Fruit fly (Drosophila melanogaster): ENCODE measurements around the gene Sr-CIV.

Gene Sr-CIV

dm6 chr2L:3569892-3570291 lies 46.0 kb upstream of the Sr-CIV start (continued):
- TF ChIP-seq MESR4 (GFP tag; optimal IDR thresholded peaks at IDR 0.05) (no peak), CrebB (tag; optimal IDR thresholded peaks at IDR 0.05) (no peak), CG8924 (tag; optimal IDR thresholded peaks at IDR 0.05) (peak; percentile 44), dimm (GFP tag; IDR thresholded peaks at IDR 0.05) (no peak), CG17912 (GFP tag; optimal IDR thresholded peaks at IDR 0.05) (no peak), NK7.1 (GFP tag; optimal IDR thresholded peaks at IDR 0.05) (no peak), CG9817 (tag; optimal IDR thresholded peaks at IDR 0.05) (peak; percentile 6), CG8089 (GFP tag; optimal IDR thresholded peaks at IDR 0.05) (no peak), rib (GFP tag; IDR thresholded peaks at IDR 0.05) (no peak), CG16863 (GFP tag; optimal IDR thresholded peaks at IDR 0.05) (no peak), disco-r (GFP tag; optimal IDR thresholded peaks at IDR 0.05) (no peak), nau (GFP tag; optimal IDR thresholded peaks at IDR 0.05) (no peak), crp (GFP tag; optimal IDR thresholded peaks at IDR 0.05) (no peak), slou (GFP tag; optimal IDR thresholded peaks at IDR 0.05) (no peak), unpg (GFP tag; optimal IDR thresholded peaks at IDR 0.05) (peak; percentile 24), Hr3 (GFP tag; optimal IDR thresholded peaks at IDR 0.05) (no peak), Asciz (GFP tag; optimal IDR thresholded peaks at IDR 0.05) (no peak), CG3407 (GFP tag; optimal IDR thresholded peaks at IDR 0.05) (no peak), tgo (GFP tag; IDR thresholded peaks at IDR 0.05) (peak; percentile 29; the same call in 2 of the 3 replicates), CG15601 (tag; optimal IDR thresholded peaks at IDR 0.05) (no peak), insv (GFP tag; optimal IDR thresholded peaks at IDR 0.05) (no peak), Dref (GFP tag; IDR thresholded peaks at IDR 0.05) (no peak), NC2β (GFP tag; optimal IDR thresholded peaks at IDR 0.05) (no peak), Kr (GFP tag; optimal IDR thresholded peaks at IDR 0.05) (no peak), Tbp (GFP tag; optimal IDR thresholded peaks at IDR 0.05) (no peak), abd-A (tag; optimal IDR thresholded peaks at IDR 0.05) (peak; percentile 12), B-H2 (GFP tag; optimal IDR thresholded peaks at IDR 0.05) (no peak), ham (GFP tag; IDR thresholded peaks at IDR 0.05) (no peak), schlank (tag; optimal IDR thresholded peaks at IDR 0.05) (no peak), grn (GFP tag; optimal IDR thresholded peaks at IDR 0.05) (no peak), CG14710 (tag; optimal IDR thresholded peaks at IDR 0.05) (peak; percentile 18), Optix (GFP tag; IDR thresholded peaks at IDR 0.05) (no peak), toy (GFP tag; IDR thresholded peaks at IDR 0.05) (no peak), CG1024 (GFP tag; IDR thresholded peaks at IDR 0.05) (0 out of 2 replicates have a peak, but pooled peaks have one; percentile 19), Oli (tag; optimal IDR thresholded peaks at IDR 0.05) (peak; percentile 21), h (optimal IDR thresholded peaks at IDR 0.05) (no peak), ap (GFP tag; IDR thresholded peaks at IDR 0.05) (no peak), lola (GFP tag; optimal IDR thresholded peaks at IDR 0.05) (no peak), ranshi (GFP tag; IDR thresholded peaks at IDR 0.05) (peak; percentile 38), tll (GFP tag; optimal IDR thresholded peaks at IDR 0.05) (no peak), CG6683 (GFP tag; optimal IDR thresholded peaks at IDR 0.05) (no peak), gem (tag; optimal IDR thresholded peaks at IDR 0.05) (peak; percentile 71), CHES-1-like (GFP tag; optimal IDR thresholded peaks at IDR 0.05) (no peak), sens-2 (GFP tag; IDR thresholded peaks at IDR 0.05) (no peak), CG6254 (GFP tag; optimal IDR thresholded peaks at IDR 0.05) (no peak), YL-1 (GFP tag; optimal IDR thresholded peaks at IDR 0.05) (no peak), gsb-n (tag; optimal IDR thresholded peaks at IDR 0.05) (no peak), ara (GFP tag; IDR thresholded peaks at IDR 0.05) (peak; percentile 32; the same call in 1 of the 2 replicates), pnt (GFP tag; optimal IDR thresholded peaks at IDR 0.05) (no peak), dan (GFP tag; IDR thresholded peaks at IDR 0.05) (no peak), Gug (GFP tag; IDR thresholded peaks at IDR 0.05) (no peak), CG15479 (GFP tag; optimal IDR thresholded peaks at IDR 0.05) (no peak)

Measured in whole organism, embryonic.